Fruit fly (Drosophila melanogaster): ENCODE results near the gene Ilp6.
A peak's percentile ranks its signal among the peaks of the same experiment; 100 is the strongest.

The Ilp6 gene

DNA sequence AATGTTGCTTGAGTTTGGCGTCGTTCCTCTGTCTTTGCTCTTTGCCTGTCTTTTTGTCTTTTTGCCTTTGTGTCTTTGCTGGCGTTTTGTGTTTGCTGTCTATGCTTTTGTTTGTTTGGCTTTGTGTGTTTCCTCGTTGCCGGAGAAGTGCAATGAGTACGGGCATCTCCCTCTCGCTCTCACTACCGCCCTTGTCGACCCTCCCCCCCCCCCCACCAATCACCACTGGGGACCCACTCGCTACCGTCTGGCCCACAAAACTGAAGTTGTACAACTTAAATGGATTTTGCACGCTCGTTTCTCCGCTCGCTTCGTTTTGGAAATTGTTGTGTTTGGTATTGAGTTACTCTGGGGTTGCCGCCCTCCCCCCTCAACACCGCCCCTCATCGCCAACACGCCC is 27.7 kb downstream of the Ilp6 start:
- no peak for TF ChIP-seq noc (tag; optimal IDR thresholded peaks at IDR 0.05)

DNA sequence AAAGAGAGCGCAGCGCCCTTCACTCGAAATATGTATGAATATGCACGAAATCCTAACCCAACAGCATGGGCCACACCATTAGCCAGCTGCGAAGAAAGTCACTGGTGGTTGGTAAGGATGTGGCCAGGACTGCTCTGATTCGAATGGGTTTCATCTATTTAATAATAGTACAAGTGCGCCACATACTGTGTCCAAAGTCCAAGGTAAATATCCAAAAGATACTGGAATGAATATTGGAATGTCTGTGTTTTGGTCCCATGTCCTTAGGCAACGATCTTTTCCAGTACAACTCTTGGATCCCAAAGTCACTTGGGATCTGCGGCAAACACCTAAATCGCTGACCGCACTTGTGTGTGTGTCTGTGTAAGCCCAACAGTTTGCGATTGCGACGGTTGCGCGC is 28.2 kb downstream of the Ilp6 start:
- peak; percentile 36 for TF ChIP-seq noc (tag; optimal IDR thresholded peaks at IDR 0.05)

DNA sequence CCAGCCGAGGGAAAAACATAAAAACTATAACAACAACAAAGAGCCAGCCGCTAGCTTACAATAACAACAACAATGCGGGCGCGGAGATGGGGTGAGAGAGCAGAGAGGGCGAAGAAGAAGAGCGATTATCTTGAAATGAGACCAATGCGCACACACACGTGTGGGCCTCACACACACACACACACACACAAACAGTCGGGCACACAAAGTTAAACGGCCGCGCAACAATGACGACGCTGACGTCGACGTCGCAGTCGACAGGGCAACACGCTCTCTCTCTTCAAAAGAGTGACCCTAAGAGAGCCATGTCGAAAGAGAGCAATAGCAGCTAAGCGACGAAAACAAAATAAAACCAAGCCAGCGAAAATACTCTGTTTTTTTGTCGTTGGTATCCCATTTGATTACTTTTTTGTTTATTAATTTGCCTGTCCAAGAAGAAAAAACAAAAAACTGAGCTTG is 28.6 kb downstream of the Ilp6 start:
- TF ChIP-seq noc (tag; optimal IDR thresholded peaks at IDR 0.05) = peak; percentile 46

DNA sequence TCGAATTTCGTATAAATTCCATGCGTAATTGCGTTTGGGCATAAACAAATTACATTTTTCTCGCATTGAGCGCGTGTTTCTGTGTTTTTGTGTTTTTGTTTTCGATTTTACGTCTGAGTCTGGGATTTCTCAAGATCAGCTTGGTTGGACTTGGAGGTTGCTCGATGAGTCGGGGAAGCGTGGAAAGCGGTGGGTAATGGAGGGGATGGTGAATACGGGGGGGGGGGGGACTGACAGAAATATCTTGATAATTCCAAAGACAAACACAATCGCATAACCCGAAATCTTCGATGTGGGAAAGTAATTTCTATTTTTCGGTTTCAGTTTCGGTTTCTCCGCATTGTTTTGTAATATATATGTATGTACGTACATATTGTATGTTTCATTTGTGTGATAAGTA is 29.2 kb downstream of the Ilp6 start:
- no peak for TF ChIP-seq noc (tag; optimal IDR thresholded peaks at IDR 0.05)

DNA sequence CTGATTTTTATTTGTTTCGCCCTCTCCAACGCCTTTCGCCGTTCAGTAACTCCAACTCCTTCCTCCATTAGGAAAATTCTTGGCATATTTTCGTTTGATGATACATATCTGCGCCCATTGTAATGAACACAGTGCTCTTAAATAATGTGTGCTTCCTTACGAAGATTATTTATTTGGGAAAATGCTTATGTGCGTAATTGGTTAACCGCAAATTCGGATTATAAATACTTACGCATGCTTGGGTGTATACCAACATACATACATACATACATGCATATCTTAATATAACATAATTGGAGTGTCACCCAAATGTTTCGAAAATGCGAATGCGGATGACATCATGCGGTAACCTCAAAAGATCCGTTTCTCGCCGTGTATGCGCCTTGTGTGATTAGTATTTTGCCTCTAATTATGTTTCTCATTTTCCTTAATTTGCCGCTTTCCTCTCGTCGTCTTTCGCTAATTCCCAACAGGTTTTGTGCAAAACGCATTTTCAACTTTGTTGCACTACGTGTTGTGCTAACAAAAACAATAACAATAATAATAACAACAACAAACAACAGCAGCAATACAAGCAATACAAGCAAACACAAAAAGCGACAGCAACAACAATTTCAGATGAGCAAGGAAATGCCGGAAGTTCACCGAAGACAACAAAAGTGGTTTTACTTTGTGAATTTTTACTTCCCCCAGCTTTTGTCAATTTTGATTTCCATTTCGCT is 29.8 kb downstream of the Ilp6 start:
- TF ChIP-seq noc (tag; optimal IDR thresholded peaks at IDR 0.05) = no peak

DNA sequence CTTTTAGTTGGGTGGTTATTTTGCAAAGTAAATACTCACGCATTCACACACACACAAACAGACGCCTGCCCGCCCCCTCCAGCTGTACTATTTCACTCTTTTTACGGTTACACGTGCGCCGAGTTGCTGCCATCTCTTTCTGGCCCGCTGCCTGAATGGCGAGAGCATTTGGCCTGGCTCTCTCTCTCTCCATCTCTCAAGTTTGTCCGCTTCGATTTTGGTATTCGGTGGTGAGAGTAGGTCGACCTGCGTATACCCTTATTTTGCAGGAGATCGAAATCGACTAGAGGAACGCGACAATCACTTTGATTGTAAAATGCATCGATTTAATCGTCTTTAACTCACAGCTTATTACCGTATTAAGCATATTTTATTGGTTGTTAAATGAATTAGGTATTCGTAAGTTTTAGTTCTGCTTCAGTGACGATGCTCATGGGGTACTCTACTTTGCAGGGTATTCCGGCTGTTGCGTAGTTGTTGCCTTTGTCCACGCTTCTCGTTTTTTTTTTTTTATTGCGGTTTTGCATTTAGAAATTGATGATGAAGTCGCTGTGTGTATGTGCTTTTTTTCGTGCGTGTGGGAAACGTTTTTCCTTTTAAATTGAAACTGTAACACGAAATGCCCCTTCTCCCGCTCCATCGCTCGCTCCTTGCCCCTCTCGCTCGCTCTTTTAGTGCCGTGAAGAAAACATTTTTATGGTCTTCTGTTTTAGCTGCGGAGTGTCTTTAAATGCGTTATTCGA is 30.5 kb downstream of the Ilp6 start:
- TF ChIP-seq noc (tag; optimal IDR thresholded peaks at IDR 0.05) = peak; percentile 95

DNA sequence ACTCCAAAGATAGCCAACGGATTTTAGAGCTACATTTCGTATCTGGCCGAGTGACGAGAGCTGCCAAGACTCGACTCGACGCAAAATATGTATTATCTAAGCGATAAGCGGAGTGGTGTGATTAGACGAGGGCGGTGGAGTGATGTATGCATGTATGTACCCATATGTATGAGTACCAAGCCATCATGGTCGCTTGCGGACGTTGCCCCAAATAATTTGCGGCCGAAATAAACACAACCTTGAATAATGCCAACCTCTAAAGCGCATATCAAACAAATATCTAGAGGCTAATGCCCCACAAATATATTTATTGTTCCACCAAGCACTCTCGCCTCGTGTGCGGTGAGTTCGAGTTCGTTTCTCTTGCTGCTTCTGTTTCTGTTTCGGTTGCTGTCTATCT is 31.6 kb downstream of the Ilp6 start:
- no peak for TF ChIP-seq noc (tag; optimal IDR thresholded peaks at IDR 0.05)

DNA sequence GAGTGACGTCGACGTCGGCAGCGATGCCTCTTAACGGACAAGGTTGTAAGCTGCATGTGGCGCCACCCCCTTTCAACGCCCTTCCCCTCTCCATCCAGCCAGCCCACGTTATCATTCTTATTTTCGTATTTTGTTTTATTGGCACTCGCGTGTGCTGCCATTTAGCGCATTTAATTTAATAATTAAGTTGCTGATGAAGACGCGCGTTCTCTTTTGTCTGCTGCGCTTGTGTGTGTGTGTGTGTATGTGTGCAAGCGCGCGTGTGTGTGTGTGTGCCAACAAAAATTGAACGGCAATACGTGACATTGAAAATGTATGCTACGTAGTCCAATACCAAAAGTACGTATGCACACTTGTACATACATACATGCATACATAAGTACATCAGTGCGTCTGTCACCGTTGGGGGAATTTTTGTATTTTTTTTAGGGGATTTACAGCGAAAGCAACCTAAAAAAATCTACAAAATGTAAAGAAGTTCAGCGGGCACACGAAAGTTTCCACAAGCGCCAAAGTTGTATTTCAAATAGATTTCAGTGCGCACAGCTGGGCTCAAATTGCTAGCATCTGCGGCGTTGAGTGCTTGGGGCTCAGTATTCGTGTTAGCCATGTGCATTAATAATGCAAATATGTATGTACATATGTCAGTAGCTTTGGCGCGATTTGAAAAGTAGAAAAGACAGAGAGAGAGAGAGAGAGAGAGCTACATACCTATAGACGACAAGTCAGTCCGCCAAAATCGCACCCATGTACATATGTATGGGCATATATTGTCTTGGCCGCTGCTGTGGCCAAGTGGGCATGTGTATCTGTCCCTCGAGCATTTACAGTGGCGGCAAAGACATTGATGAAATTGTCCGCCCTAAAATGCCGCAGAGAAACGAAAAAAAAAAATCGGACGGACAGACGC is 32.6 kb downstream of the Ilp6 start:
- peak; percentile 41 for TF ChIP-seq noc (tag; optimal IDR thresholded peaks at IDR 0.05)

DNA sequence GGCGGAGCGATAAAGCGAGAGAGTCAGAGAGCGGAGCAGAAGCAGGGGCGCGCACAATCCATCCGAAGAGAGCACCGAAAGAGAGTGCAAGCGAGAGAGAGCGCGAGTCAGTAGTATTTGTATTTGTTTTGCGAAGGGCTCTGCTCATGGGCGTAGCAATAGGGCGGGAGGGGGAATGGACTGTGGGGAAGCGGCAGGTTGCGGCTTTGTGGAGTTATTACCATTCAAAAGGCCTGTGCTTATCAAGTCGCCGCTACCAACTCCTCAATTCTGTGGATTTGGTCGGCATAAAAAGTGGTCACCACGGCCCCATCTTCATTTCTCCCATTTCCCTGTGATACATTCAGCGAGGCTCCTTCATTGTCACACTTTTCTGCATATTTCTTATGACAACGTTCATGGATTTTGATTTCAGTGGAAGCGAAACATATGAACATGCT is 33.4 kb downstream of the Ilp6 start:
- peak; percentile 81 for TF ChIP-seq noc (tag; optimal IDR thresholded peaks at IDR 0.05)

DNA sequence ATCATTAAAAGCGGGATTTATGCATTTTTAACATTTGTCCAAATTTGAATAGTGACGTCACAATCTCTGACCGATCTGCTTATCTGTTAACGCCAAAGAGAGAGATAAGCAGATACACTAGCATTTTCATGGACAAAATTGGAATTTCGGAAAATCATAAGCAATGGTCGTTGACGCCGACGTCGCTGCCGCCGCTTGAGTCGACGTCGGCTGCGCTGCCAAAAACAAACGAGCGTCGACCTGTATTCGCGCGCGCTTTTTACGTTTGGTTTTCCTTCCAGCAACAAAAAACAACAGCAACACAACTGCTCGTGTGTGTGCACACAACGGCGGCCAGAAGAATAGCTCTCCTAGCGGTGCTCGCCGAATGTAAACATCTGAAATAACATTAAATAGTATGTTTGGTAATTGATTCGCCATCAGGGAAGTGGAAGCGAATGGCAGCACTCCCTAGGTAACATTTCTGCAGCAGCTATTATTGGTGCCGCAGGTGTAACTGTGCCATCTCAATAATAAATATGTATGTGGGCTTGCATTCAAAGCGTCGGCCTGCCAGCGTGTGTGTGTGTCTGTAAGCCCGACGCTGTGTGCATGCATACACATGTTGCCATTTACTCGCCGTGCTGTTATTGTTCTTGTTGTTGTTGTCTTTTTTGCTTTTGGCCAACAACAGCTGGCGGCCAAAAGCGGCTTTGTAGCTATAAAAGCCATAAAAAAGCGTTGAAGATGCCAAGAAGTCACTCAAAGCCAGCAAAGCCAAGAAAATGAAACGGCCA is 34.0 kb downstream of the Ilp6 start:
- TF ChIP-seq noc (tag; optimal IDR thresholded peaks at IDR 0.05) = peak; percentile 89

DNA sequence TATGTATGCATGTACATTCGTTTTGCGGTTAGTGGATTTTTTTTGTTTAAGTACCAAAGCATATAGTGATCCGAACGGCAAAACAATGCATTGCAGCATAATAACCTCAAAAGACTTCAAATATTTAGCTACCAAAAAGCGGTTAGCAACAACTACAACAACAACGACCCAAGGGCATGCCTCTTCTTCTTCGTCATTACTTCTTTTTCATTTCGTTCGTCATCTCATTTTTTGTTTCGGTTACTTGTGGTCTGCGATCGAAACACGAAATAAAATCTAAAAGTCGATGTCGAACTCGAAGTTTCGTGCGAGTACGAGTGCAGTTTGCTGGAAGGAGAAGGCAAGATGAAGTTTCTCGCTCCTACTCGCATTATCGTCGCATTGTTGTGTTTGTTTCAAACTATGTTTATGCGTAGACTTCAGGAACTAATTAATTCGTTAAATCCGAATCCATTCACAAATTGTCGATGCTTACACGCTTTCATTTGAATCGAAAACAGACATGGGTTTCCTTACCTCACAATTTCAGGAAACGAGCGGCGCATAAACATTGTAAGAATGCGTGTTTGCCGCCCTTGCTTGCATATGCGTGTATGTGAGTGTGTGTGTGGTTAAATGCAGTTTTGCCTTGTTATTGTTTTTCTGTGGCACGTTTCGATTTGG is 35.6 kb downstream of the Ilp6 start:
- TF ChIP-seq noc (tag; optimal IDR thresholded peaks at IDR 0.05) = no peak

DNA sequence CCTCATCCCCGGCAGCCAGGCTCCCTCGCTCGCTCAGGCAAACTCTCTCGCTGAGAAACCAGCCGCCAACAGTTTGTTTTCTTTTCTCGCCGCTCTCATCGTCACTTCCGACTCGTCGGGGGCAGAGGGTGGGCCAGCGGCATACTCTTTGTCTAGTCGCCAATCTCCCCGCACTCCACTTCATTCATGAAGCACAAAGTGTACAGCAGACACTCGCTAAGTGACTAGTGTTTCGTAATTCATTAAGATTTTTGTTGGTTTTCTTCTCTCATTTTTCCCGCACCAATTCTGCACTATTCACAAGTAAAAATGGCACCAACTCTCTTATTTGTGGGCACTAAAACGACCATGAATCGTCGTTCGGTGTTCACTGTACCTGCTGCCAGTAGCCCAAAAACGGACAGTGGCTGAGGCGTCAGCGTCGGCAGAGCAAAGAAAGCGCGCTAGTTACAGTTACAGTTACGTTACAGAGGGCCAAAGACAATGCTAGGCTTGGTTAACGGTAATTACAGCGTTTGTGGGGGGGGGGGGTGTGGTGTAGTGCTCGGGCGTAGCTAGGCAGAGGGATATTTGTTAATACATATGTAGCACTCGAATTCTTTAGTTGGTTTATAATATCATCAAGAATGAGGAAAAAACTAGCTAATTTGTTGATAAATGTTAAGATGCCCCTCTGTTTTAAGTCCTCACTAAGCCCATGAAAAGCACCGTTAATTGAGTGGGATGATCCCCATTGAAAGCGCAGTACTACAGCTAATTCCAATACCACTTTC is 36.8 kb downstream of the Ilp6 start:
- TF ChIP-seq noc (tag; optimal IDR thresholded peaks at IDR 0.05) = peak; percentile 94

DNA sequence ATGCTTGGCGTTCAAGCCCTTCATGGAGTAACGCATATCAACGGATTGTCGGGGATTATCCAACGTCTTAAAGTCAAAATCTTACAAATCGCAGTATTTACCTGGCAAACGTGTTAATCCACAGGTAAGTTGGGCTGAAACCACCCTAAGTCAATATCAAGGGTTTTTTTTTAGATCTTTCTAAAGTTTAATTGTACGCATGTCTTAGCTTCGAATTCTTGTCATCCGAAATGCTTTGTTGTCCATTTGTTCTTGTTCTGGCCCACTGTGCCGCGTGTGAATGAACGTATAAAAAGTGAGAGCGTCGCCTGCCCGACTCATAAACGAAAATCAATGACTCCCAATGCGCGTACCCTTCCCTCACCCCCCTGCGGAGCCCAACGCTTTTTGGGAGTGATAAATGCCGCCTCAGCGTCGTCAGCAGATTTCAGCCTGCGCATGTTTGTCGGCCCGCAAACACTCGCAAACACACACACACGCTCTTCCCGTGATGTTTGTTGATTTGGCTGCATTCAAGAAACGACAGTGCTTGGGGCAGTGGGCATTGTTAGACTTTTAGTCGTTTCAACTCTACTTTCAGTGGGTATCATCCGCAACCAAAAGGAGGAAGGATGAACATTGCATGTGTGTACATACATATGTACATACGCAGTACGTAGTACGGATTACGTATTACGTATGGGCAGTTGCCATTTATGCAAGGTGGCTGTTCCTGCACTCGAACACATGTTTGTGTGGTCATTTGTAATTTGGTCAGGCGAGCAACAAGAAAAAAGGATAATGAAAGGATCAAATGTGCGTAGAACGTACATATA is 38.0 kb downstream of the Ilp6 start:
- peak; percentile 94 for TF ChIP-seq noc (tag; optimal IDR thresholded peaks at IDR 0.05)
